Fruit fly (Drosophila melanogaster) Kc167 (cell line): Measurements from ENCODE around the gene CG32191.

ENCODE experiments used
- Myc ChIP-seq: fragments of >200 bp; optimal IDR thresholded peaks from 2 replicates; lab custom pipeline; 2017; ENCODE audit warnings: missing external identifiers
- psq ChIP-seq: fragments of >200 bp; optimal IDR thresholded peaks from 2 replicates; lab custom pipeline; 2017; ENCODE audit warnings: missing external identifiers

- TF ChIP-seq Myc (lab: Kevin White, UChicago) (no peak), psq (no peak)
Measured at dm6 chr3L:17835074-17835473, 26.1 kb upstream of the CG32191 start, which contains the start of gene CG32189.
